Fruit fly (Drosophila melanogaster) whole organism, embryonic: ENCODE results near the gene Ifrd1.

Source experiments
- Atf3 ChIP-seq: fragments of 200-800 bp; sonication (Bioruptor generic); optimal IDR thresholded peaks from 3 replicates; lab custom pipeline; 2016; ENCODE audit warnings: missing biosample characterization, missing genetic modification characterization
- Blimp-1 ChIP-seq: fragments of 200-800 bp; sonication (Bioruptor generic); optimal IDR thresholded peaks from 3 replicates; lab custom pipeline; 2018; ENCODE audit warnings: missing biosample characterization, missing genetic modification characterization, mild to moderate bottlenecking, moderate library complexity, missing genetic modification reagents
- CG11560 ChIP-seq: fragments of 200-800 bp; sonication (Bioruptor generic); IDR thresholded peaks from 3 replicates; pipeline ENCODE4 v1.3.6; 2022; ENCODE audit warnings: missing biosample characterization, missing genetic modification characterization
- CG12391 ChIP-seq: fragments of 200-800 bp; sonication (Bioruptor generic); optimal IDR thresholded peaks from 3 replicates; lab custom pipeline; 2018; ENCODE audit warnings: missing biosample characterization, mild to moderate bottlenecking, missing genetic modification characterization, moderate library complexity
- CG12659 ChIP-seq: fragments of 200-800 bp; sonication (Bioruptor generic); optimal IDR thresholded peaks from 3 replicates; lab custom pipeline; 2017; ENCODE audit warnings: mild to moderate bottlenecking, missing biosample characterization, missing genetic modification reagents, missing genetic modification characterization
- CG14965 ChIP-seq: fragments of 200-800 bp; sonication (Bioruptor generic); optimal IDR thresholded peaks from 2 replicates; lab custom pipeline; 2016; ENCODE audit warnings: missing biosample characterization, missing genetic modification characterization, borderline replicate concordance
- CG15514 ChIP-seq: fragments of 200-800 bp; sonication (Bioruptor generic); optimal IDR thresholded peaks from 3 replicates; lab custom pipeline; 2017; ENCODE audit warnings: missing biosample characterization, missing genetic modification characterization, mild to moderate bottlenecking, moderate library complexity, missing genetic modification reagents
- CG2202 ChIP-seq: fragments of 200-800 bp; sonication (Bioruptor generic); optimal IDR thresholded peaks from 2 replicates; lab custom pipeline; 2018; ENCODE audit warnings: missing biosample characterization, mild to moderate bottlenecking, missing genetic modification characterization
- CG2875 ChIP-seq: fragments of 200-800 bp; sonication (Bioruptor generic); optimal IDR thresholded peaks from 2 replicates; lab custom pipeline; 2017; ENCODE audit warnings: missing biosample characterization, mild to moderate bottlenecking, missing genetic modification characterization, missing genetic modification reagents
- CG32532 ChIP-seq: fragments of 200-800 bp; sonication (Bioruptor generic); IDR thresholded peaks from 2 replicates; pipeline ENCODE4 v1.3.6; 2022; ENCODE audit warnings: missing biosample characterization, missing genetic modification characterization
- CG3726 ChIP-seq: fragments of 200-800 bp; sonication (Bioruptor generic); IDR thresholded peaks from 3 replicates; pipeline ENCODE4, ENCODE4 v1.3.6; 2022; ENCODE audit warnings: missing biosample characterization, missing genetic modification characterization
- CG43689 ChIP-seq: fragments of 200-800 bp; sonication (Bioruptor generic); IDR thresholded peaks from 2 replicates; pipeline ENCODE4 v1.3.6; 2022; ENCODE audit warnings: missing biosample characterization, missing genetic modification characterization
- CG4404 ChIP-seq: fragments of 200-800 bp; sonication (Bioruptor generic); IDR thresholded peaks from 2 replicates; pipeline ENCODE4 v1.3.6; 2022; ENCODE audit warnings: missing biosample characterization, missing genetic modification characterization
- CG4707 ChIP-seq: fragments of 200-800 bp; sonication (Bioruptor generic); optimal IDR thresholded peaks from 2 replicates; lab custom pipeline; 2018; ENCODE audit warnings: missing biosample characterization, mild to moderate bottlenecking, missing genetic modification characterization, moderate library complexity
- CG4854 ChIP-seq: fragments of 200-800 bp; sonication (Bioruptor generic); optimal IDR thresholded peaks from 2 replicates; lab custom pipeline; 2016; ENCODE audit warnings: missing biosample characterization, missing genetic modification characterization, inconsistent platforms
- CG6254 ChIP-seq: fragments of 200-800 bp; sonication (Bioruptor generic); optimal IDR thresholded peaks from 3 replicates; lab custom pipeline; 2017; ENCODE audit warnings: mild to moderate bottlenecking, missing biosample characterization, missing genetic modification reagents, missing genetic modification characterization
- CG6791 ChIP-seq: fragments of 200-800 bp; sonication (Bioruptor generic); IDR thresholded peaks from 3 replicates; pipeline ENCODE4 v1.3.6; 2022; ENCODE audit warnings: missing biosample characterization, missing genetic modification characterization; ENCODE audit not compliant: partially characterized antibody
- CG6813 ChIP-seq: fragments of 200-800 bp; sonication (Bioruptor generic); optimal IDR thresholded peaks from 2 replicates; lab custom pipeline; 2017; ENCODE audit warnings: missing biosample characterization, missing genetic modification characterization, mild to moderate bottlenecking, moderate library complexity, missing genetic modification reagents
- CG7271 ChIP-seq: fragments of 200-800 bp; sonication (Bioruptor generic); optimal IDR thresholded peaks from 2 replicates; lab custom pipeline; 2018; ENCODE audit warnings: missing biosample characterization, mild to moderate bottlenecking, missing genetic modification characterization, moderate library complexity
- CG7786 ChIP-seq: fragments of 200-800 bp; sonication (Bioruptor generic); optimal IDR thresholded peaks from 2 replicates; lab custom pipeline; 2016; ENCODE audit warnings: missing biosample characterization, missing genetic modification characterization
- CG8290 ChIP-seq, 3 experiments: fragments of 200-800 bp; sonication (Bioruptor generic); optimal IDR thresholded peaks; 2 replicates each; lab custom pipeline; 2016 to 2019; ENCODE audit warnings: missing biosample characterization in 3 of 3, missing genetic modification characterization in 3 of 3, mild to moderate bottlenecking in 2 of 3, moderate library complexity in 1 of 3
- CG9727 ChIP-seq: fragments of 200-800 bp; sonication (Bioruptor generic); optimal IDR thresholded peaks from 3 replicates; lab custom pipeline; 2017; ENCODE audit warnings: missing biosample characterization, mild to moderate bottlenecking, missing genetic modification characterization
- CG9797 ChIP-seq: fragments of 200-800 bp; sonication (Bioruptor generic); optimal IDR thresholded peaks from 3 replicates; lab custom pipeline; 2018; ENCODE audit warnings: missing biosample characterization, mild to moderate bottlenecking, missing genetic modification characterization
- Camta ChIP-seq: fragments of 200-800 bp; sonication (Bioruptor generic); optimal IDR thresholded peaks from 2 replicates; lab custom pipeline; 2016; ENCODE audit warnings: missing biosample characterization, missing genetic modification characterization
- H2.0 ChIP-seq: fragments of 200-800 bp; sonication (Bioruptor generic); IDR thresholded peaks from 2 replicates; pipeline ENCODE4 v1.3.6; 2022; ENCODE audit warnings: missing biosample characterization, missing genetic modification characterization
- Hr78 ChIP-seq, 2 experiments: fragments of 200-800 bp in 1 of 2; fragments of >200 bp in 1 of 2; sonication (Bioruptor generic) in 1 of 2; optimal IDR thresholded peaks; 2 replicates each; lab custom pipeline; 2017 to 2019; ENCODE audit warnings: missing biosample characterization in 2 of 2, missing genetic modification characterization in 2 of 2, mild to moderate bottlenecking in 1 of 2, moderate library complexity in 1 of 2
- Mad ChIP-seq: fragments of 200-800 bp; sonication (Bioruptor generic); optimal IDR thresholded peaks from 2 replicates; lab custom pipeline; 2016; ENCODE audit warnings: missing biosample characterization, missing genetic modification characterization
- Rfx ChIP-seq: fragments of 200-800 bp; sonication (Bioruptor generic); IDR thresholded peaks from 2 replicates; pipeline ENCODE4 v1.3.6; 2022; ENCODE audit warnings: missing biosample characterization, missing genetic modification characterization
- Rx ChIP-seq: fragments of 200-800 bp; sonication (Bioruptor generic); IDR thresholded peaks from 2 replicates; pipeline ENCODE4 v1.3.6; 2022; ENCODE audit warnings: missing biosample characterization, missing genetic modification characterization
- Sry-δ ChIP-seq: fragments of 200-800 bp; sonication (Bioruptor generic); optimal IDR thresholded peaks from 2 replicates; lab custom pipeline; 2016; ENCODE audit warnings: missing biosample characterization, missing genetic modification characterization
- al ChIP-seq: fragments of 200-800 bp; sonication (Bioruptor generic); IDR thresholded peaks from 2 replicates; pipeline ENCODE4 v1.3.6; 2022; ENCODE audit warnings: missing biosample characterization, missing genetic modification characterization
- ap ChIP-seq: fragments of 200-800 bp; sonication (Bioruptor generic); IDR thresholded peaks from 2 replicates; pipeline ENCODE4 v1.3.6; 2022; ENCODE audit warnings: missing biosample characterization, missing genetic modification characterization
- bcd ChIP-seq: fragments of 200-800 bp; sonication (Bioruptor generic); optimal IDR thresholded peaks from 2 replicates; lab custom pipeline; 2017; ENCODE audit warnings: missing biosample characterization, mild to moderate bottlenecking, missing genetic modification characterization
- br ChIP-seq: fragments of >200 bp; optimal IDR thresholded peaks from 2 replicates; lab custom pipeline; 2017
- crol ChIP-seq: fragments of 200-800 bp; sonication (Bioruptor generic); IDR thresholded peaks from 2 replicates; pipeline ENCODE4 v1.3.6; 2022; ENCODE audit warnings: missing biosample characterization, missing genetic modification characterization
- dmrt99B ChIP-seq: fragments of 200-800 bp; sonication (Bioruptor generic); optimal IDR thresholded peaks from 2 replicates; lab custom pipeline; 2018; ENCODE audit warnings: missing biosample characterization, mild to moderate bottlenecking, missing genetic modification characterization, moderate library complexity
- grau ChIP-seq: fragments of 200-800 bp; optimal IDR thresholded peaks from 3 replicates; lab custom pipeline; 2019; ENCODE audit warnings: missing biosample characterization, mild to moderate bottlenecking, missing genetic modification characterization, moderate library complexity
- gsb-n ChIP-seq: fragments of 200-800 bp; sonication (Bioruptor generic); optimal IDR thresholded peaks from 3 replicates; lab custom pipeline; 2018; ENCODE audit warnings: missing biosample characterization, mild to moderate bottlenecking, missing genetic modification characterization
- maf-S ChIP-seq: fragments of 200-800 bp; sonication (Bioruptor generic); optimal IDR thresholded peaks from 2 replicates; lab custom pipeline; 2016; ENCODE audit warnings: missing biosample characterization, missing genetic modification characterization
- nau ChIP-seq: fragments of 200-800 bp; sonication (Bioruptor generic); optimal IDR thresholded peaks from 3 replicates; lab custom pipeline; 2017; ENCODE audit warnings: missing biosample characterization, mild to moderate bottlenecking, missing genetic modification characterization, missing genetic modification reagents
- nmo ChIP-seq: fragments of 200-800 bp; sonication (Bioruptor generic); optimal IDR thresholded peaks from 2 replicates; lab custom pipeline; 2018; ENCODE audit warnings: missing biosample characterization, mild to moderate bottlenecking, missing genetic modification characterization, moderate library complexity
- pan ChIP-seq, 4 experiments: fragments of >200 bp in 3 of 4; fragments of 200-800 bp in 1 of 4; sonication (Bioruptor generic) in 1 of 4; optimal IDR thresholded peaks in 3 of 4; IDR thresholded peaks in 1 of 4; 2 replicates each; pipeline versions ENCODE4 v1.3.6 to Lab custom; 2017 to 2022; ENCODE audit warnings: missing biosample characterization in 2 of 4, missing genetic modification characterization in 2 of 4, mixed read lengths in 1 of 4
- pzg ChIP-seq: fragments of 200-800 bp; sonication (Bioruptor generic); optimal IDR thresholded peaks from 3 replicates; lab custom pipeline; 2018; ENCODE audit warnings: missing biosample characterization, mild to moderate bottlenecking, missing genetic modification characterization, moderate library complexity
- sqz ChIP-seq: fragments of 200-800 bp; sonication (Bioruptor generic); optimal IDR thresholded peaks from 3 replicates; lab custom pipeline; 2018; ENCODE audit warnings: missing biosample characterization, mild to moderate bottlenecking, missing genetic modification characterization
- stc ChIP-seq: fragments of 200-800 bp; sonication (Bioruptor generic); IDR thresholded peaks from 2 replicates; pipeline ENCODE4 v1.3.6; 2022; ENCODE audit warnings: missing biosample characterization, missing genetic modification characterization
- stwl ChIP-seq: fragments of 200-800 bp; sonication (Bioruptor generic); optimal IDR thresholded peaks from 3 replicates; lab custom pipeline; 2018; ENCODE audit warnings: missing biosample characterization, mild to moderate bottlenecking, missing genetic modification characterization, moderate library complexity
- tin ChIP-seq: fragments of 200-800 bp; sonication (Bioruptor generic); optimal IDR thresholded peaks from 3 replicates; lab custom pipeline; 2016; ENCODE audit warnings: missing biosample characterization, missing genetic modification characterization
- tx ChIP-seq: fragments of 200-800 bp; sonication (Bioruptor generic); optimal IDR thresholded peaks from 2 replicates; lab custom pipeline; 2016; ENCODE audit warnings: missing biosample characterization, missing genetic modification characterization
- unc-4 ChIP-seq: fragments of 200-800 bp; sonication (Bioruptor generic); IDR thresholded peaks from 2 replicates; pipeline ENCODE4 v1.3.6; 2022; ENCODE audit warnings: missing biosample characterization, missing genetic modification characterization; ENCODE audit not compliant: partially characterized antibody

The Ifrd1 gene

dm6 chr2L:2878188-2878587 lies 3.9 kb upstream of the Ifrd1 start, which contains the start of the genes Prx6a and Sbat (continued):
- TF ChIP-seq CG9797 (GFP tag; lab: Kevin White, UChicago) (no peak), CG12659 (peak; percentile 73), CG14965 (GFP tag; lab: Kevin White, UChicago) (no peak), unc-4 (GFP tag; lab: Robert Waterston, UW) (peak; percentile 52), CG2875 (GFP tag; lab: Kevin White, UChicago) (no peak), CG15514 (peak; percentile 100), CG8290 (GFP tag; optimal IDR thresholded peaks at IDR 0.05; lab: Kevin White, UChicago) (peak; percentile 60), CG8290 (tag; optimal IDR thresholded peaks at IDR 0.05; lab: Kevin White, UChicago) (peak; percentile 55 to 69), CG4854 (GFP tag; lab: Kevin White, UChicago) (peak; percentile 42), Blimp-1 (GFP tag; lab: Kevin White, UChicago) (peak; percentile 58), H2.0 (peak; percentile 43; the same call in 1 of the 2 replicates), CG11560 (tag; lab: Robert Waterston, UW) (peak; percentile 54; the same call in 1 of the 3 replicates), Sry-δ (peak; percentile 52), CG7786 (GFP tag; lab: Kevin White, UChicago) (peak; percentile 77), tin (peak; percentile 73), CG2202 (tag; lab: Kevin White, UChicago) (peak; percentile 29), crol (GFP tag; lab: Robert Waterston, UW) (no peak), bcd (GFP tag; lab: Kevin White, UChicago) (peak; percentile 69), dmrt99B (peak; percentile 50), CG6254 (GFP tag; lab: Kevin White, UChicago) (no peak), pan (optimal IDR thresholded peaks at IDR 0.05; lab: Kevin White, UChicago) (no peak), pan (GFP tag; optimal IDR thresholded peaks at IDR 0.05 in 1 of 2, IDR thresholded peaks at IDR 0.05 in 1 of 2) (peak in 1 of 2 experiments; percentile 59), tx (GFP tag; lab: Kevin White, UChicago) (peak; percentile 67), nau (GFP tag; lab: Kevin White, UChicago) (peak; percentile 4), CG3726 (GFP tag; lab: Robert Waterston, UW) (no peak), CG7271 (tag; lab: Kevin White, UChicago) (no peak), grau (tag; lab: Kevin White, UChicago) (peak; percentile 80), stwl (tag; lab: Kevin White, UChicago) (peak; percentile 66), Camta (GFP tag; lab: Kevin White, UChicago) (peak; percentile 66), CG4404 (GFP tag; lab: Robert Waterston, UW) (peak; percentile 63), Atf3 (peak; percentile 40), Rx (GFP tag; lab: Robert Waterston, UW) (no peak), maf-S (GFP tag; lab: Kevin White, UChicago) (peak; percentile 54), Mad (GFP tag; lab: Kevin White, UChicago) (peak; percentile 46), stc (GFP tag; lab: Robert Waterston, UW) (peak; percentile 45; the same call in 1 of the 2 replicates), sqz (GFP tag; lab: Kevin White, UChicago) (peak; percentile 29), gsb-n (tag; lab: Kevin White, UChicago) (peak; percentile 57), Rfx (GFP tag; lab: Robert Waterston, UW) (peak; percentile 82), ap (GFP tag; lab: Robert Waterston, UW) (no peak), CG6791 (no peak), CG12391 (tag; lab: Kevin White, UChicago) (peak; percentile 79), CG4707 (GFP tag; lab: Kevin White, UChicago) (no peak), Hr78 (GFP tag; optimal IDR thresholded peaks at IDR 0.05; lab: Kevin White, UChicago) (no peak), CG32532 (GFP tag; lab: Robert Waterston, UW) (peak; percentile 72), CG6813 (GFP tag; lab: Kevin White, UChicago) (peak; percentile 25), CG9727 (GFP tag; lab: Kevin White, UChicago) (peak; percentile 49), br (no peak), pzg (peak; percentile 84), CG43689 (GFP tag; lab: Robert Waterston, UW) (no peak), nmo (peak; percentile 86), al (GFP tag; lab: Robert Waterston, UW) (peak; percentile 61)
